Fruit fly (Drosophila melanogaster): ENCODE results near the gene CG12880.
A peak's percentile ranks its signal among the peaks of the same experiment; 100 is the strongest.

CG12880 gene

DNA sequence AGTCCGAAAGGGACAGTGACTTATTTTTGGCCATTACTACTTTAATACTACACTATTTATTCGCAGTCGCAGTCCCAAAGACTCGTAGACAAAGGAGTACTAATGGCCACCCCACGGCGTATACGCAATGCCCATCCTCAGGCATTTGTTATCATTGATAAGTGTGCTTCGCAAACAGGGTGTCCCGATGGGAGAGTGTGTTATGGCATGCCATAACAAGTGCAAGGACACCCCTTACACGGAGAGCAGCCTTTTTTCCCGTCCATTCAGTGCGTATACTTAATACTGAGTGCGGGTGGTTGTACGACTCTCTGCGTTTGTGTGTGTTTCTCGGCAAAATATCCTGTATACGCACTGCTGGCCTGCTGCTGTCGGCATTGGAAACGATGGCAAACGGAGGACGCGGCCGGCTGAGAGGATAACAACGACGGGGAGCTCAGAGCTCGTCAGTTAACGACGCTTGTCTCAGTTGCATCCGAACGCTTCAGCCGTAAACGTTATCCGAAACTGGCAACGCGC lies 23.7 kb upstream of the CG12880 start, which contains the start of gene unc80:
TSS of gene unc80 (plus strand) at position 469 of the 519 bp plus-strand sequence.
- peak; percentile 57 for TF ChIP-seq CG5204 (GFP tag; optimal IDR thresholded peaks at IDR 0.05)
- TF ChIP-seq toe (GFP tag; optimal IDR thresholded peaks at IDR 0.05), result peak; percentile 40
- no peak for TF ChIP-seq CG12768 (GFP tag; optimal IDR thresholded peaks at IDR 0.05)
- peak; percentile 41 for TF ChIP-seq CG7045 (GFP tag; optimal IDR thresholded peaks at IDR 0.05)
- no peak for TF ChIP-seq CG14711 (tag; optimal IDR thresholded peaks at IDR 0.05)

DNA sequence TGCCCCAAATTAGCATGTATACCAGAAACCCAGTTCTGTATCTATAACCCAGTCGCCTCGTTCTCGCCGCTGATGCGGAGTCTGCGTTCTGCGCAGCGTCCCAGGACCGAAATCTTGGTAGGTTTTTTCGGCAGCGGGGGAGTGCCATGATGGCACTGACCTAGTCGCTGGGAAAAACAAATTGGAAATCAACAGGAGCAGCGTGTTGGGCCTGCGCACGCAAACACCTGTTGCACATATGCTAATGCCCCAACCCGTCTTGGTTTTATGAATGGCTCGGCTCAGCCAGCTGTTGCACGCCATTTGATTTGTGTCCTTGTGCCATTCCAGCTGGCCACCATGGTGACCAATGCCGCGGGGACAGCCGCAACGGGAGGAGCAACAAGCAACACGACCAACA lies 22.9 kb upstream of the CG12880 start:
- TF ChIP-seq bab1 (GFP tag; optimal IDR thresholded peaks at IDR 0.05) (no peak), toe (GFP tag; optimal IDR thresholded peaks at IDR 0.05) (no peak), Mnt (GFP tag; optimal IDR thresholded peaks at IDR 0.05) (peak; percentile 40), cnc (optimal IDR thresholded peaks at IDR 0.05) (no peak)

DNA sequence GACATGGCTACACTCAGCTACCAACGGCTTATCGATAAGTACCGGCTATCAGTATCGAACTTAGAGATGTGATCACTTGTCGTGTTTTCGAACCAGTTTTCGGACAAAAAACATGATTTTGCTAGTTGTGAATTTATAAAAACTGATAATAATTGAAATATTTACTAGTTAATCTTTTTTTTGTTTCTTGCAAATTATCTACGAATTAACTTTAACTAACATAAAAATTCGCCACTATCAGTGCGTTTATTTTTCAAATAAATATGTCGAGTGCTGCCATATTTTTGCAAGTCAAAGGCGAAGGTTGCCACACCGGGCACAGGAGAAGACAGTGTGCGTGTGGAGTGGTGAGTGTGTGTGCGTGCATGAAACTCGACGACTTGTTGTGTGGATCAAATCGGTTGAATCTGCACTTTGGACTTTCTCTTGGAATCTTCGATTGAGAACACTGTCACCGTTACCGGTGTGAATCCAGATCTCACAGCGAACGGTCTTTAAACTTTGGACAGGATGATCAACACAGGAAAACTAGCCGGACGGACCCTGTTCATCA lies 8.5 kb upstream of the CG12880 start, which contains the start of gene Hsdl2:
TSS of gene Hsdl2 (plus strand) at position 349 of the 553 bp plus-strand sequence.
- TF ChIP-seq tj (GFP tag; optimal IDR thresholded peaks at IDR 0.05) (peak; percentile 43), bab1 (GFP tag; optimal IDR thresholded peaks at IDR 0.05) (peak; percentile 37), Crg-1 (GFP tag; optimal IDR thresholded peaks at IDR 0.05) (peak; percentile 72), cnc (optimal IDR thresholded peaks at IDR 0.05) (no peak), ovo (GFP tag; optimal IDR thresholded peaks at IDR 0.05) (peak; percentile 41), CG1620 (GFP tag; optimal IDR thresholded peaks at IDR 0.05) (peak; percentile 38), CG7045 (GFP tag; optimal IDR thresholded peaks at IDR 0.05) (peak; percentile 22), CG33017 (tag; optimal IDR thresholded peaks at IDR 0.05) (peak; percentile 30), toe (GFP tag; optimal IDR thresholded peaks at IDR 0.05) (peak; percentile 62), CG7101 (tag; optimal IDR thresholded peaks at IDR 0.05) (no peak), CG11617 (GFP tag; optimal IDR thresholded peaks at IDR 0.05) (peak; percentile 76), CG14711 (tag; optimal IDR thresholded peaks at IDR 0.05) (peak; percentile 46), Clk (GFP tag; optimal IDR thresholded peaks at IDR 0.05) (peak; percentile 33), Hr96 (GFP tag; optimal IDR thresholded peaks at IDR 0.05) (peak; percentile 57), Mnt (GFP tag; optimal IDR thresholded peaks at IDR 0.05) (peak; percentile 46), pad (GFP tag; optimal IDR thresholded peaks at IDR 0.05) (peak; percentile 41), CG12768 (GFP tag; optimal IDR thresholded peaks at IDR 0.05) (peak; percentile 92), cic (GFP tag; optimal IDR thresholded peaks at IDR 0.05) (no peak), kay (GFP tag; ENCODE audit: borderline replicate concordance) (no peak), CG5204 (GFP tag; optimal IDR thresholded peaks at IDR 0.05) (peak; percentile 76)

DNA sequence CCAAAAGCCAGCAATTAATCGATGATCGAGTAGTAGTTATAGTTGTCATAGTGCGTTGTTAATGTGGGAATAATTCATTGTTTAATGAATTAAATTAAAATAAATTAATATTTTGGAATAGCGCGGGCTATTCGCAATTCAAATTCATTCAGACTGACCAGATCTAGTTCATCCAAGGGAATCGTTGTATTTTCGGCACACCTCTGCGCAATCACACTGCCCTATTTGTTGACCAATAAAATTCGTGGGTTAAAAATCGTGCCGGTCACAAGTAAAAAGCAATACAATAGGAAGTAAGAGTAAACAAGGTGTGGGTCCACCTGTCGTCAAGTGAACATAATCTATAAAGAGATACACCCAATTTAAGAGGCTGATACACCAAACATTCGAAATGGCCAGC lies 6.7 kb upstream of the CG12880 start, which contains the start of gene CG12883:
TSS of gene CG12883 (plus strand) at position 273 of the 400 bp plus-strand sequence.
- TF ChIP-seq bab1 (GFP tag; optimal IDR thresholded peaks at IDR 0.05) (peak; percentile 43), CG5204 (GFP tag; optimal IDR thresholded peaks at IDR 0.05) (no peak)

DNA sequence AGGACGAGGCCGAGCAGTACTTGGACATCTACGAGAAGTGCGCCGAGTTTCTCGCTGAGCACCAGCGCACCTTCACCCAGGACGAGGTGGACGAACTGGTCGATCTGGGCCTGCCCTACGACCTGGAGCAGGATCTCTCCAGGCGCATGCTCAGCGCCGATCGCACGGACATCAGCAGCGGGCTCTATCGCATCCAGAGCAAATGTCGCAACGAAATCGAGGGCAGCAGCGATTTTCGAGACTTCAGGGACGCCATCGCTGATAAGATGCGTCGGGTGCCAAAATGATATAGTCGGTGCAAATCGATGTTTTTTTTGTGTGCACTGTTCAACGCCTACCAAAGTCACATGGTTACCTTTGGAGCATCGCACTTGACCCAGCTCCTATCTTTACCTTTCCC lies 6.1 kb upstream of the CG12880 start:
- TF ChIP-seq ovo (GFP tag; optimal IDR thresholded peaks at IDR 0.05) (no peak), cic (GFP tag; optimal IDR thresholded peaks at IDR 0.05) (no peak), tj (GFP tag; optimal IDR thresholded peaks at IDR 0.05) (no peak), CG1620 (GFP tag; optimal IDR thresholded peaks at IDR 0.05) (no peak), CG11617 (GFP tag; optimal IDR thresholded peaks at IDR 0.05) (no peak), Hr96 (GFP tag; optimal IDR thresholded peaks at IDR 0.05) (no peak)

DNA sequence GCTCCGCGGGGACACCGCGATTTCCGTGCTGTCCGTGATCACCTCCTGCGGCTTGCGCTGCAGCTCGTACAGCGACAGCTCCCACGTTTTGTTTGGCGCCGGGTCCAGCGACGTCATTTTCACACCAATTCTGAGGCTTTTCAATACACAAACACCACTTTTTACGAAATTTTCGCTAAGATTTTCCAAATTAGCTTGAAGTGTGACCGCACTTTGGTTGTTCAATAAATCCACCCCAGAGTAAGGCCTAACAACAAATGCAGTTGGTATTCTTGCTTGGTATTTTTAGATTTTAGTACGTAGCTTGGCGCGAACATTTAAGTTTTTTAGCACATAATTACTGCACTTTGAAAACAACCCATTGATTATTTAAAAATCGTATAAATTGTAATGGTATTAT lies 4.0 kb upstream of the CG12880 start, which contains the start of gene Sce:
TSS of gene Sce (minus strand) at position 231 of the 400 bp plus-strand sequence.
- TF ChIP-seq CG5204 (GFP tag; optimal IDR thresholded peaks at IDR 0.05) (no peak), CG1620 (GFP tag; optimal IDR thresholded peaks at IDR 0.05) (no peak), ovo (GFP tag; optimal IDR thresholded peaks at IDR 0.05) (no peak), CG33017 (tag; optimal IDR thresholded peaks at IDR 0.05) (no peak), CG12768 (GFP tag; optimal IDR thresholded peaks at IDR 0.05) (no peak), Mnt (GFP tag; optimal IDR thresholded peaks at IDR 0.05) (no peak), Clk (GFP tag; optimal IDR thresholded peaks at IDR 0.05) (no peak)

DNA sequence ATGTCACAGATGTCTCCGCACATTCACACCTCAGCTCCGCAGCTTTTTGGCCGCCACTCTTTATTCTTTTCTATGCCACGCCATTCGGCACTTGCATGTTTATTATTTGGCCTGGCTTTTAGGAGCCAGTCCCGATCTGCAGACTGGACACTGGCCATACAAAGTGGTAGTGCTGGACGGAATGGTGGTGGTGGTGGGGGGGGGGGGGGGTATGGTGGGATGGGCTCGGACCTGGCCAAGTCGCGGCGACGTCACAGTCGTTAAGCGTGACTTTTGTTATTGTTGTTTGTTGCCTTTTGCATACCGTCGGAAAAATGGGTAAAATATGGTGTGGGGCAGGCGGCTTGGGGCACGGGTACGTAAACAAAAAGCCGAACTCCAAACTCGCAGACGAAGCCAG lies 688 bp upstream of the CG12880 start:
- TF ChIP-seq CG11617 (GFP tag; optimal IDR thresholded peaks at IDR 0.05) (no peak), Clk (GFP tag; optimal IDR thresholded peaks at IDR 0.05) (no peak), kay (GFP tag; ENCODE audit: borderline replicate concordance) (peak; percentile 28)

DNA sequence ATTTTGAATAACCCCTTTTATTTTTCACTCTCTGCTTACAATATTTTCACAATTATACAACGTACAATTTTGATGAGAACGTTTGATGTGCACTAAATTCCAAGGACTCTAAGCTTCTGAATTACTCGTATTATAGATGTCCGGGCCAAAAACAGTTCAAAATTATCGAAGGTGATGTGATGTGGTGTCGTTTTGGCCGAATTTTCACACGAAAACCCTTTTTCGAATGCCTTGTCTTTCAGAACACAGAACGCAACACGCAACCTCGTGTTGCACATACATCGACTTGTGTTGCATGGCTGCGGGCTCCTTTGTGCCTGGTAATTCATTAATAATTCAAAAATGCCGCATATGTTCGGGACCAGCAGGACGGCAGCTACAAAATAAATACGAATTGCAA lies 2.3 kb downstream of the CG12880 start, which contains the start of gene CG31055:
TSS of gene CG31055 (minus strand) at position 101 of the 400 bp plus-strand sequence.
- TF ChIP-seq CG1620 (GFP tag; optimal IDR thresholded peaks at IDR 0.05), result no peak
- TF ChIP-seq CG33017 (tag; optimal IDR thresholded peaks at IDR 0.05), result no peak
- TF ChIP-seq tj (GFP tag; optimal IDR thresholded peaks at IDR 0.05), result no peak
- no peak for TF ChIP-seq CG11617 (GFP tag; optimal IDR thresholded peaks at IDR 0.05)
- no peak for TF ChIP-seq kay (GFP tag; ENCODE audit: borderline replicate concordance)
- TF ChIP-seq CG12768 (GFP tag; optimal IDR thresholded peaks at IDR 0.05), result no peak
- no peak for TF ChIP-seq Hr96 (GFP tag; optimal IDR thresholded peaks at IDR 0.05)
- no peak for TF ChIP-seq toe (GFP tag; optimal IDR thresholded peaks at IDR 0.05)
- no peak for TF ChIP-seq ovo (GFP tag; optimal IDR thresholded peaks at IDR 0.05)
- no peak for TF ChIP-seq Clk (GFP tag; optimal IDR thresholded peaks at IDR 0.05)
- no peak for TF ChIP-seq cic (GFP tag; optimal IDR thresholded peaks at IDR 0.05)
- TF ChIP-seq CG7045 (GFP tag; optimal IDR thresholded peaks at IDR 0.05), result no peak
- TF ChIP-seq Mnt (GFP tag; optimal IDR thresholded peaks at IDR 0.05), result no peak
- TF ChIP-seq bab1 (GFP tag; optimal IDR thresholded peaks at IDR 0.05), result no peak

All from whole organism, adult.